Worm (Caenorhabditis elegans) whole organism, midembryonic: ENCODE measurements around the gene uba-1.

Experiments used
- T22C8.4 ChIP-seq: fragments of 200-800 bp; sonication (Bioruptor generic); IDR thresholded peaks from 2 replicates; pipeline ENCODE4 v1.3.6; 2022; ENCODE audit warnings: missing genetic modification characterization, missing compliant biosample characterization
- cog-1 ChIP-seq: sonication (generic microtip); optimal IDR thresholded peaks from 2 replicates; lab custom pipeline; 2016; ENCODE audit warnings: missing genetic modification characterization, missing compliant biosample characterization
- flt-1 ChIP-seq: fragments of 200-800 bp; sonication (Bioruptor generic); IDR thresholded peaks from 2 replicates; pipeline ENCODE4 v1.3.6; 2022; ENCODE audit warnings: missing genetic modification characterization, missing compliant biosample characterization
- klf-2 ChIP-seq: fragments of 200-800 bp; sonication (Bioruptor generic); conservative IDR thresholded peaks from 2 replicates; pipeline ENCODE4 v1.3.6; 2022; ENCODE audit warnings: missing genetic modification reagents, missing genetic modification characterization, missing compliant biosample characterization
- med-1 ChIP-seq: sonication (generic microtip); optimal IDR thresholded peaks from 2 replicates; lab custom pipeline; 2017; ENCODE audit warnings: missing genetic modification characterization, mild to moderate bottlenecking, missing compliant biosample characterization, antibody characterized with exemption, missing genetic modification reagents; ENCODE audit not compliant: insufficient read depth
- ref-1 ChIP-seq: fragments of 200-800 bp; sonication (Bioruptor generic); conservative IDR thresholded peaks from 2 replicates; pipeline ENCODE4 v1.3.6; 2022; ENCODE audit warnings: missing genetic modification reagents, missing genetic modification characterization, missing compliant biosample characterization
- ztf-29 ChIP-seq: fragments of 200-800 bp; sonication (Bioruptor generic); IDR thresholded peaks from 2 replicates; pipeline ENCODE4 v1.3.6; 2022; ENCODE audit warnings: missing genetic modification reagents, missing genetic modification characterization, missing compliant biosample characterization

DNA sequence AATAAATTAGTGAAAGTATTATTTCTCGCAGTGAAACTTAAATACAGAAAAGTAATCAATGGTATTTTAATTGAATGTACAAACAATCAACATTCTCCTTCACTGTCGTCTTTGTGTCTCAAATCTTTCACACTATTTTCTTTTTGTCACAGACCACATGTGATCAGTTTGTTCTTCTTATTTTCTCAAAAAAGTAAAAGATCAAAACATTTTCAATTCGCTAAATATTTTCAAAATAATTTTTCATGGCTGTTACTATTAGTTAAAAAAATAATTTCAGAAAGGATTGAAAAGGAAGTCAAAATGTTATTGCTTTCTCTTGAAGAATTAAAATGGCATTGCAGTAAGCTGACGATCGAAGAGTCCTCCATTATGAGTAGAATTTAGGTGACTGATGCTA lies 46.1 kb upstream of the uba-1 start, which contains the start of gene dhs-31:
- TF ChIP-seq T22C8.4 (GFP tag; lab: Robert Waterston, UW) = no peak
- TF ChIP-seq ztf-29 (GFP tag; lab: Robert Waterston, UW) = no peak
- TF ChIP-seq klf-2 (GFP tag; lab: Robert Waterston, UW) = no peak
- no peak for TF ChIP-seq flt-1 (GFP tag; lab: Robert Waterston, UW)
- no peak for TF ChIP-seq cog-1 (tag; lab: Kevin White, UChicago)
- TF ChIP-seq ref-1 (GFP tag; lab: Robert Waterston, UW) = no peak
- TF ChIP-seq med-1 (GFP tag; lab: Kevin White, UChicago) = no peak
